Worm (Caenorhabditis elegans) whole organism, L1 larva: ENCODE measurements around the gene C18B2.2.
A peak's percentile ranks its signal among the peaks of the same experiment; 100 is the strongest.

Experiments used
- aha-1 ChIP-seq: fragments of 150-350 bp; optimal IDR thresholded peaks from 2 replicates; lab custom pipeline; 2014; ENCODE audit warnings: missing biosample characterization, missing genetic modification characterization
- ama-1 ChIP-seq: fragments of 150-350 bp; optimal IDR thresholded peaks from 2 replicates; lab custom pipeline; 2014
- blmp-1 ChIP-seq: fragments of 150-350 bp; optimal IDR thresholded peaks from 2 replicates; lab custom pipeline; 2014; ENCODE audit warnings: missing biosample characterization, missing genetic modification characterization
- elt-2 ChIP-seq: sonication (generic microtip); optimal IDR thresholded peaks from 2 replicates; lab custom pipeline; 2016; ENCODE audit warnings: missing genetic modification characterization, mild to moderate bottlenecking, inconsistent platforms, missing compliant biosample characterization, missing genetic modification reagents
- lin-35 ChIP-seq, 2 experiments: fragments of 150-350 bp; optimal IDR thresholded peaks; 2 replicates each; lab custom pipeline; 2014; ENCODE audit warnings: missing biosample characterization in 2 of 2, missing genetic modification characterization in 2 of 2, missing genetic modification reagents in 2 of 2
- mab-9 ChIP-seq: fragments of 200-800 bp; sonication (Bioruptor generic); IDR thresholded peaks from 2 replicates; pipeline ENCODE4 v1.3.6; 2022; ENCODE audit warnings: missing genetic modification reagents, missing genetic modification characterization, missing compliant biosample characterization
- nhr-12 ChIP-seq: sonication (generic microtip); optimal IDR thresholded peaks from 2 replicates; lab custom pipeline; 2017; ENCODE audit warnings: missing biosample characterization, missing genetic modification characterization
- nhr-71 ChIP-seq: sonication (generic microtip); optimal IDR thresholded peaks from 2 replicates; lab custom pipeline; 2016; ENCODE audit warnings: mild to moderate bottlenecking, missing genetic modification characterization, moderate library complexity, missing compliant biosample characterization
- nhr-77 ChIP-seq: fragments of 150-350 bp; optimal IDR thresholded peaks from 2 replicates; lab custom pipeline; 2014; ENCODE audit warnings: missing biosample characterization, missing genetic modification characterization
- snpc-4 ChIP-seq: fragments of 150-350 bp; optimal IDR thresholded peaks from 2 replicates; lab custom pipeline; 2014; ENCODE audit warnings: missing biosample characterization, missing genetic modification characterization

DNA sequence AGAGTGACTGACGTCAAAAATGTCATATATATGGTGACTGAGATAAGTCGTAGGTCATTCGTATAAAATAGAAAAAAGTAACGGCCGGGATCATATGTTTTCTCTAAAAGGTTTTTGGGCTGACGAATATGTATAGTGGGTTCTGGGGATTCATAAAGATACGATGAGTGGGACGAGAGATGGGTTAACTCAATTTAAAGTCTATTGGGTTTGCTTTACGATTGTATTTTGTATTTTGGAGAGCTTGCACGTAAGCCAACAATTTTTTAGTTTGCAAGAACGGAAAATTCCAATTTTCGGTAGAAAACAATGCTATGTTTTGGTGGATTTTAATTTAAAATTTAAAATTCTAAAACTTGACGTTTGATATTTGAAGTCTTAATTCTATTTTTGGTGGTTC is 38.8 kb upstream of the C18B2.2 start:
- no peak for TF ChIP-seq nhr-12 (tag; lab: Kevin White, UChicago)
- TF ChIP-seq nhr-71 (tag; lab: Kevin White, UChicago) = peak; percentile 7
- TF ChIP-seq aha-1 = no peak
- TF ChIP-seq ama-1 = no peak
- TF ChIP-seq blmp-1 (tag; lab: Kevin White, UChicago) = no peak
- TF ChIP-seq nhr-77 (tag; lab: Kevin White, UChicago) = no peak
- TF ChIP-seq mab-9 = no peak
- no peak for TF ChIP-seq lin-35 (GFP tag; optimal IDR thresholded peaks at IDR 0.05; lab: Kevin White, UChicago)
- TF ChIP-seq snpc-4 (tag; lab: Kevin White, UChicago) = no peak
- TF ChIP-seq elt-2 = no peak
